Worm (Caenorhabditis elegans): ENCODE data around the gene clec-88.

Gene clec-88

ce11 chrII:6365237-6365815 is at the start of gene clec-88, which contains the start of gene ani-2:
Gene clec-88, plus strand, starts transcription at chrII:6365722.
Gene ani-2, minus strand, starts transcription at chrII:6365367.
- TF ChIP-seq scrt-1 (GFP tag; IDR thresholded peaks at IDR 0.05) (no peak), ceh-13 (GFP tag; optimal IDR thresholded peaks at IDR 0.05) (no peak), F13C5.2 (tag; optimal IDR thresholded peaks at IDR 0.05) (no peak), flt-1 (GFP tag; IDR thresholded peaks at IDR 0.05) (no peak), hnd-1 (tag; optimal IDR thresholded peaks at IDR 0.05) (no peak), tbx-37 (GFP tag; conservative IDR thresholded peaks at IDR 0.05) (no peak), ets-7 (tag; optimal IDR thresholded peaks at IDR 0.05) (no peak), sea-1 (GFP tag; conservative IDR thresholded peaks at IDR 0.05) (no peak), ceh-36 (tag; optimal IDR thresholded peaks at IDR 0.05) (no peak), ama-1 (optimal IDR thresholded peaks at IDR 0.05) (no peak), hmg-4 (GFP tag; optimal IDR thresholded peaks at IDR 0.05) (no peak), aly-1 (tag; optimal IDR thresholded peaks at IDR 0.05) (no peak), tra-4 (tag; optimal IDR thresholded peaks at IDR 0.05) (no peak), hmbx-1 (tag; optimal IDR thresholded peaks at IDR 0.05) (no peak)

DNA sequence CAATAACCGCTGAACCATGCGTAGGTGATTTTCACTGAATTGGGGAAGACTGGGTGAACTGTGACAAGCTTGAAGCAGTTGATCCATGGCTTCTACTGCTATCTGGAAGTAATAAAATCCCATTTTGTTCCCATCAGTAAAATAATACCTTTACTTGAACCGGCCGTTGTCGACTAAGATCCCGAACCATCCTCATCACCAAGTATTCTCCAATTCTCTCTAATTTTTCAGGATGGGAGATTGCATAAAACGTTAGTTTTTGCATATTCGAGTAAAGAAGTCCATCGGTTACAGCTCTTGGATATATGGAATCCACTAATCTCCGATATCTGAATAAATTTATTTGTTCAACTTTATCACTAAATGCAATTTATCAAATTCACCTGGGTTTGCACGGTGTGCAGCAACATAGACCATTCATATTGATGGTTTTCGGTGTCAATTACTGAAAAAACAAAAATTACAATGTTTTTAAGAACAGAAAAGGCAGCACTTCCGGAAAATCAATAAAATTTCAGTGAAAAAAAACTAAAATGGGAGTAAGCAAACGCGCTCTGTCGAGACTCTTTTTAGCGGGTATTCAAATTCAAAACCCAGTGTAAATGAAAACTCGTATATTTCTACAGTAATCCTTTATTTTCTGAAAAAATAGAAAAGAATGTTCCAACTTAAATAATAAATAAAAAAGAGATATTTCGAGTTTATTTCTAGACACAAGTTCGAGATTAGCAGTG is 44.7 kb upstream of the clec-88 start, which contains the start of gene efr-3:
Gene efr-3, minus strand, starts transcription at position 505 of the 734 bp plus-strand sequence.
- no peak for TF ChIP-seq hmg-4 (GFP tag; optimal IDR thresholded peaks at IDR 0.05)
- TF ChIP-seq tbx-11 (GFP tag; IDR thresholded peaks at IDR 0.05) = no peak
- no peak for TF ChIP-seq tra-4 (tag; optimal IDR thresholded peaks at IDR 0.05)

DNA sequence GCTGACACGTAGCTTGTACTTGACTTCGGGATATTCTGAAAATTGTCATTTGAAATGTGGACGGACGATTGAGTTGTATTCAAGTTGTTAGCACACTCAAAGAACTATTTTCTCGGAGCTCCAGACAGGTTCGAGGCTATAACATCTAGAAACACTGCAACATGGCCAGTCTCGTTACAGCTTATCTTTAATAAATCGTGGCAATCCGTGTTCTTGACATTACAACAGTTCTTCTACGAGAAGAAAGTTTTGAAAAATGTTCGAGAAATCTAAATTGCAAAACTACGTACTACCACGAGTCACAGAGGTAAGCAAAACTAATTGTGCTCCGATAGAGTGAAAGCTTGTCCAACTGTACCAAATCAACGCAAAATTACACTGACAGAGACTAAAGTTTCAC is 43.4 kb upstream of the clec-88 start:
- TF ChIP-seq hnd-1 (tag; optimal IDR thresholded peaks at IDR 0.05) (no peak), ceh-36 (tag; optimal IDR thresholded peaks at IDR 0.05) (no peak)

ce11 chrII:6322979-6323378 is 42.5 kb upstream of the clec-88 start, which contains the start of gene C32D5.4:
Gene C32D5.4, minus strand, starts transcription at chrII:6323079.
- no peak for TF ChIP-seq scrt-1 (GFP tag; IDR thresholded peaks at IDR 0.05)
- TF ChIP-seq sea-1 (GFP tag; conservative IDR thresholded peaks at IDR 0.05) = no peak
- no peak for TF ChIP-seq tbx-11 (GFP tag; IDR thresholded peaks at IDR 0.05)
- no peak for TF ChIP-seq pes-1 (GFP tag; IDR thresholded peaks at IDR 0.05)

DNA sequence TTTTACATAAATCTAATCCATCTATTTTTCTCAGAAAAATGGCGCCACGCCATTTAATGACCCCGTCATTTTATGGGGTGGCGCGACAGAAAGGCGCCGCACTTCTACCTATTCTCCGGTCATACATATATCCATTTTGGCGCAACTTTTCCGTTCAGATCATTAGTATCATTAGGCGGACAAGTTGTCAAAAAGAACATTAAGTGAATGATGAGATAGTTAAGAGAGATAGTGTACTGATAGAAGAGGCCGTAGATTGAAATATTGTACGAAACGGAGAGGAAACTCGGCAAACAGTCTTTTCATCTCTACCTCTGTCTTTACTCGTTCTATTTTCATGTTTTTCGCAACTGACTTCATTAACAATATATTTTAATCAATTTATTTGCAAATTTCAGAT is 41.4 kb upstream of the clec-88 start, which contains the start of gene sma-6:
Gene sma-6, plus strand, starts transcription at position 399 of the 400 bp plus-strand sequence.
- TF ChIP-seq ceh-36 (tag; optimal IDR thresholded peaks at IDR 0.05) (no peak), pes-1 (GFP tag; IDR thresholded peaks at IDR 0.05) (no peak), ceh-13 (GFP tag; optimal IDR thresholded peaks at IDR 0.05) (no peak), hnd-1 (tag; optimal IDR thresholded peaks at IDR 0.05) (no peak), scrt-1 (GFP tag; IDR thresholded peaks at IDR 0.05) (no peak), hmbx-1 (tag; optimal IDR thresholded peaks at IDR 0.05) (no peak), sea-1 (GFP tag; conservative IDR thresholded peaks at IDR 0.05) (no peak), hmg-4 (GFP tag; optimal IDR thresholded peaks at IDR 0.05) (no peak), F13C5.2 (tag; optimal IDR thresholded peaks at IDR 0.05) (no peak)

- TF ChIP-seq F13C5.2 (tag; optimal IDR thresholded peaks at IDR 0.05) = no peak
- no peak for TF ChIP-seq B0310.2 (tag; optimal IDR thresholded peaks at IDR 0.05)
- no peak for TF ChIP-seq pes-1 (GFP tag; IDR thresholded peaks at IDR 0.05)
- no peak for TF ChIP-seq scrt-1 (GFP tag; IDR thresholded peaks at IDR 0.05)
- no peak for TF ChIP-seq aly-1 (tag; optimal IDR thresholded peaks at IDR 0.05)
- no peak for TF ChIP-seq ets-7 (tag; optimal IDR thresholded peaks at IDR 0.05)
- TF ChIP-seq ceh-13 (GFP tag; optimal IDR thresholded peaks at IDR 0.05) = no peak
- no peak for TF ChIP-seq hmg-4 (GFP tag; optimal IDR thresholded peaks at IDR 0.05)
Observed at ce11 chrII:6327317-6327716, 38.2 kb upstream of the clec-88 start.

- no peak for TF ChIP-seq hmbx-1 (tag; optimal IDR thresholded peaks at IDR 0.05)
- TF ChIP-seq tra-4 (tag; optimal IDR thresholded peaks at IDR 0.05) = no peak
- no peak for TF ChIP-seq flt-1 (GFP tag; IDR thresholded peaks at IDR 0.05)
Observed at ce11 chrII:6328672-6329071, 36.9 kb upstream of the clec-88 start.

DNA sequence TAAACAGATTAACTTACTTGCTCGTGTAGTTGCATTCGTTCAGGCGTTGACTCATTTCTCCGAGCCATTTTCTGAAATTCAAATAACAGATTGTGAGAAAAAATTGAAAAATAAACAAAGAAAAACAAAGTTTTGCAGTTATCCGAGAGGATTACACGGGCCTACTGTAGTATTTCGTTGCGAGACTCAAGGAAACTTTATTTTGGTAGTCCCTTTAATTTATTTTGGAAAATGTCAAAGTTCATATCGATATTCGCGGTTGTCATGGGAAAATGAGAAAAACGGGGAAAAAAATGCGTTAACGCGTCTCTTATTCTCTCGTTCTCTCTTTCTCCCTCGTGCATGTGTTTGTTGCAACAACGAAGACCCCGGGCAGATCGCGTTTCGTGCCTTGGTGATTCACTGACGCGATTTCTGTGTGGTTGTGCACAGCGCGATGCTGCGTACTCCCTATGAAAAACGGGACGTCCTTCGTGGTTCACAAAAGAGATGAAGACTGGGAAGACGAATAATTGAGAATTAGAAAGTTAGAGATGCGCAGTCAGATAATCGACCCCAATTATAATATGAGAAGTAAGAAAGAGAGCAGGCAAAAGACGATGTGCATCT is 34.2 kb upstream of the clec-88 start, which contains the start of gene set-4:
Gene set-4, minus strand, starts transcription at position 120 of the 609 bp plus-strand sequence.
- no peak for TF ChIP-seq ceh-13 (GFP tag; optimal IDR thresholded peaks at IDR 0.05)
- TF ChIP-seq hnd-1 (tag; optimal IDR thresholded peaks at IDR 0.05) = no peak
- TF ChIP-seq ets-7 (tag; optimal IDR thresholded peaks at IDR 0.05) = no peak
- peak; percentile 82 for TF ChIP-seq hmg-4 (GFP tag; optimal IDR thresholded peaks at IDR 0.05)
- peak; percentile 31 for TF ChIP-seq ceh-36 (tag; optimal IDR thresholded peaks at IDR 0.05)
- TF ChIP-seq scrt-1 (GFP tag; IDR thresholded peaks at IDR 0.05) = no peak
- TF ChIP-seq aly-1 (tag; optimal IDR thresholded peaks at IDR 0.05) = no peak
- no peak for TF ChIP-seq ama-1 (optimal IDR thresholded peaks at IDR 0.05)
- TF ChIP-seq tbx-37 (GFP tag; conservative IDR thresholded peaks at IDR 0.05) = no peak
- no peak for TF ChIP-seq tbx-11 (GFP tag; IDR thresholded peaks at IDR 0.05)
- TF ChIP-seq F13C5.2 (tag; optimal IDR thresholded peaks at IDR 0.05) = peak; percentile 79
- no peak for TF ChIP-seq flt-1 (GFP tag; IDR thresholded peaks at IDR 0.05)
- no peak for TF ChIP-seq hmbx-1 (tag; optimal IDR thresholded peaks at IDR 0.05)
- 0 out of 2 replicates have a peak, but pooled peaks have one; percentile 20 for TF ChIP-seq sea-1 (GFP tag; conservative IDR thresholded peaks at IDR 0.05)
- TF ChIP-seq tra-4 (tag; optimal IDR thresholded peaks at IDR 0.05) = no peak
- TF ChIP-seq pes-1 (GFP tag; IDR thresholded peaks at IDR 0.05) = no peak
- TF ChIP-seq B0310.2 (tag; optimal IDR thresholded peaks at IDR 0.05) = no peak

Measured in whole organism, early embryonic.